Worm (Caenorhabditis elegans) whole organism, L4 larva: ENCODE results near the gene C46C11.3.

ENCODE experiments used
- ZK546.5 ChIP-seq, 2 experiments: sonication (generic microtip); optimal IDR thresholded peaks; 2 replicates each; lab custom pipeline; 2017; ENCODE audit warnings: missing biosample characterization in 2 of 2, missing genetic modification characterization in 2 of 2
- ama-1 ChIP-seq: fragments of 150-350 bp; optimal IDR thresholded peaks from 2 replicates; lab custom pipeline; 2014; ENCODE audit warnings: inconsistent platforms, mixed read lengths
- mxl-3 ChIP-seq: fragments of 200-800 bp; sonication (Bioruptor generic); optimal IDR thresholded peaks from 2 replicates; lab custom pipeline; 2018; ENCODE audit warnings: mild to moderate bottlenecking, missing genetic modification characterization, missing compliant biosample characterization
- nhr-11 ChIP-seq: fragments of 150-350 bp; optimal IDR thresholded peaks from 2 replicates; lab custom pipeline; 2014; ENCODE audit warnings: missing biosample characterization, missing genetic modification characterization
- nhr-237 ChIP-seq: sonication (generic microtip); optimal IDR thresholded peaks from 2 replicates; lab custom pipeline; 2017; ENCODE audit warnings: missing biosample characterization, missing genetic modification characterization
- nhr-76 ChIP-seq: fragments of 150-350 bp; optimal IDR thresholded peaks from 2 replicates; lab custom pipeline; 2014; ENCODE audit warnings: missing biosample characterization, missing genetic modification characterization
- nhr-77 ChIP-seq: fragments of 150-350 bp; optimal IDR thresholded peaks from 2 replicates; lab custom pipeline; 2014; ENCODE audit warnings: missing biosample characterization, missing genetic modification characterization
- php-3 ChIP-seq: fragments of 200-800 bp; sonication (Bioruptor generic); IDR thresholded peaks from 2 replicates; pipeline ENCODE4 v1.3.6; 2022; ENCODE audit warnings: missing genetic modification reagents, missing genetic modification characterization, missing compliant biosample characterization
- unc-62 ChIP-seq, 3 experiments: fragments of 150-350 bp in 1 of 3; sonication (generic microtip); optimal IDR thresholded peaks in 2 of 3; peaks in 1 of 3; 1 replicate in 1 of 3; 2 replicates in 2 of 3; lab custom pipeline; 2014 to 2017; ENCODE audit warnings: missing biosample characterization in 3 of 3, missing genetic modification characterization in 3 of 3, missing genetic modification reagents in 3 of 3, missing genotype in 1 of 3
- ztf-11 ChIP-seq: fragments of 150-350 bp; optimal IDR thresholded peaks from 2 replicates; lab custom pipeline; 2014; ENCODE audit warnings: missing biosample characterization, missing genetic modification characterization

ce11 chrX:4662964-4663684 lies 41.0 kb downstream of the C46C11.3 start:
- TF ChIP-seq nhr-11 (tag; lab: Kevin White, UChicago) (no peak), nhr-237 (tag; lab: Kevin White, UChicago) (no peak), mxl-3 (GFP tag; lab: Kevin White, UChicago) (no peak), ztf-11 (tag; lab: Kevin White, UChicago) (no peak), nhr-77 (tag; lab: Kevin White, UChicago) (no peak), ama-1 (lab: Kevin White, UChicago) (no peak), nhr-76 (no peak), unc-62 (GFP tag; optimal IDR thresholded peaks at IDR 0.05 in 1 of 2; lab: Kevin White, UChicago) (peak in 1 of 2 experiments; percentile 17), unc-62 (tag; optimal IDR thresholded peaks at IDR 0.05; lab: Kevin White, UChicago) (no peak), ZK546.5 (tag; optimal IDR thresholded peaks at IDR 0.05; lab: Kevin White, UChicago) (no peak), php-3 (GFP tag; lab: Robert Waterston, UW) (no peak)
